Worm (Caenorhabditis elegans) whole organism, young adult: ENCODE results near the gene sra-30.
"Not testable (repeated sequence)": the region's sequence is repeated elsewhere in the genome, so short reads cannot be mapped to it uniquely, and the experiment has no call there.

ENCODE experiments used
- dpl-1 ChIP-seq: fragments of 150-350 bp; optimal IDR thresholded peaks from 2 replicates; lab custom pipeline; 2014; ENCODE audit warnings: missing biosample characterization, missing genetic modification reagents, missing genetic modification characterization
- lsl-1 ChIP-seq: fragments of 200-800 bp; sonication (Bioruptor generic); optimal IDR thresholded peaks from 2 replicates; lab custom pipeline; 2018; ENCODE audit warnings: mild to moderate bottlenecking, missing genetic modification characterization, moderate library complexity, missing compliant biosample characterization
- snpc-3.4 ChIP-seq: sonication (generic microtip); optimal IDR thresholded peaks from 2 replicates; lab custom pipeline; 2017; ENCODE audit warnings: missing genetic modification characterization, mild to moderate bottlenecking, missing compliant biosample characterization, antibody characterized with exemption, moderate library complexity, missing genotype, missing genetic modification reagents
- unc-62 ChIP-seq: fragments of 150-350 bp; optimal IDR thresholded peaks from 2 replicates; lab custom pipeline; 2014; ENCODE audit warnings: missing biosample characterization, missing genetic modification reagents, missing genetic modification characterization

DNA sequence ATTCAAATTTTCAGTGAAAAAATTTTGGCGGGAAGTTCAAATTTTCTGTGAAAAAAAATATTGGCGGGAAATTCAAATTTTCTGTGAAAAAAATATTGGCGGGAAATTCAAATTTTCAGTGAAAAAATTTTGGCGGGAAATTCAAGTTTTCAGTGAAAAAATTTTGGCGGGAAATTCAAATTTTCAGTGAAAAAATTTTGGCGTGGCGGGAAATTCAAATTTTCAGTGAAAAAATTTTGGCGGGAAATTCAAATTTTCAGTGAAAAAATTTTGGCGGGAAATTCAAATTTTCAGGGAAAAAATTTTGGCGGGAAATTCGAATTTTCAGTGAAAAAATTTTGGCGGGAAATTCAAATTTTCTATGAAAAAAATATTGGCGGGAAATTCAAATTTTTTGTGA lies 13.4 kb downstream of the sra-30 start:
- TF ChIP-seq unc-62 (GFP tag; lab: Kevin White, UChicago); snpc-3.4 (tag; lab: Kevin White, UChicago); lsl-1 (GFP tag; lab: Kevin White, UChicago); dpl-1 (GFP tag; lab: Kevin White, UChicago): not testable (repeated sequence)
